Worm (Caenorhabditis elegans): ENCODE results near the gene srw-115.
"Not testable (repeated sequence)": the region's sequence is repeated elsewhere in the genome, so short reads cannot be mapped to it uniquely, and the experiment has no call there.

Gene srw-115

DNA sequence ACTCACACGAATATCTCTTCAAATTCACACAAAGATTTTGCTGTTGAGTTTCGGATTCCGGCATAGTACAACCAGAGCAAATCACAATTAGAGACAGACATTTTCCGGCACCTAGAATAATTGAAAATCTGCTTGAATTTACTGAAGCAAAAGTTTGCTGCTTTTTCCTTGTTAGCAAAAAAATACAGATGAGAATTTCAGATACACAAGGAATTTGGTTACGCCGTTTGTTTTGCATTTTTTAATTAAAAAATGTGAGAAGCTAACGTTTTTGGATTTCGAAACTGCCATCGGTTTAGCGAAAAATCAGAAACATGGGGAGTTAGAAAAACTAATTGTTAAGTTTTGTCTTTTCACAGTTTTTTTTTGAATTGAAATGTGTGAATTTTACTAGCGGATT lies 13.7 kb downstream of the srw-115 start, which contains the start of gene srw-118:
Gene srw-118, minus strand, starts transcription at position 101 of the 400 bp plus-strand sequence.
- TF ChIP-seq pag-3 (tag; optimal IDR thresholded peaks at IDR 0.05; ENCODE audit: borderline replicate concordance) = no peak
- TF ChIP-seq eyg-1 (tag; optimal IDR thresholded peaks at IDR 0.05) = no peak
- no peak for TF ChIP-seq ceh-31 (tag; optimal IDR thresholded peaks at IDR 0.05)
- TF ChIP-seq hlh-8 (tag; optimal IDR thresholded peaks at IDR 0.05) = no peak
- no peak for TF ChIP-seq hlh-15 (tag; optimal IDR thresholded peaks at IDR 0.05)

- no peak for TF ChIP-seq ceh-6 (GFP tag; optimal IDR thresholded peaks at IDR 0.05)
- no peak for TF ChIP-seq nfya-1 (tag; optimal IDR thresholded peaks at IDR 0.05)
- no peak for TF ChIP-seq lim-6 (tag; optimal IDR thresholded peaks at IDR 0.05)
- no peak for TF ChIP-seq syd-9 (tag; optimal IDR thresholded peaks at IDR 0.05)
- TF ChIP-seq unc-42 (tag; optimal IDR thresholded peaks at IDR 0.05) = no peak
- no peak for TF ChIP-seq elt-2 (tag; optimal IDR thresholded peaks at IDR 0.05)
Measured at ce11 chrV:2976287-2976686, 17.4 kb downstream of the srw-115 start, which contains the start of gene srw-124. srw-124 (plus strand) TSS chrV:2976587.

- TF ChIP-seq nhr-232, dve-1, pha-4 (tag; optimal IDR thresholded peaks at IDR 0.05): not testable (repeated sequence)
Measured at ce11 chrV:2975285-2975684, 18.4 kb downstream of the srw-115 start, which contains the start of gene srw-123. srw-123 (minus strand) TSS chrV:2975385.

- no peak for TF ChIP-seq ref-2 (tag; optimal IDR thresholded peaks at IDR 0.05)
- TF ChIP-seq pha-2 (tag; optimal IDR thresholded peaks at IDR 0.05) = no peak
- no peak for TF ChIP-seq ceh-34 (tag; optimal IDR thresholded peaks at IDR 0.05)
- no peak for TF ChIP-seq hlh-13 (GFP tag; optimal IDR thresholded peaks at IDR 0.05)
- no peak for TF ChIP-seq lin-11 (tag; optimal IDR thresholded peaks at IDR 0.05)
- TF ChIP-seq ceh-14 (tag; optimal IDR thresholded peaks at IDR 0.05) = no peak
Measured at ce11 chrV:2971307-2971999, 22.3 kb downstream of the srw-115 start, which contains the start of gene srw-129. srw-129 (plus strand) TSS chrV:2971949.

DNA sequence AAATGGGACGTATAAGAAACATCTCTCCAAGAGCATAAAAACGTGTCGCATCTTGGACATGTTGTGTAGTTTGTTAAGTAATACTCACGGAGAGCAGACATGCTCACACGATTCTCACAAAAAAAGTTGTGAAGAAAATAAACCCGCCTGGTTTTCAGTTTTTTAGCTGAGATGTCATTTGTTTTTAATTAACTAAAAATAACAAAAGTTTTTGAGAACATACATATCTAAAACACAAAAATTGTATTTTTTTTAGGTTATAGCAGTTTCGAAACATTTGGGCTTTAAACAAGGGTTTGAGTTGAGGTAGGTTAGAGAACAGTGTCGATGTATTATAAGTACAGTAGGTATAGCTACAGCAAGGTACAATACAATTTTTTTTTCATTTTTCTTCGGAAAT lies 28.9 kb downstream of the srw-115 start, which contains the start of gene srh-88:
Gene srh-88, minus strand, starts transcription at position 101 of the 400 bp plus-strand sequence.
- TF ChIP-seq ets-4 (tag; optimal IDR thresholded peaks at IDR 0.05) (no peak), pat-9 (tag; optimal IDR thresholded peaks at IDR 0.05) (no peak), madf-2 (tag; optimal IDR thresholded peaks at IDR 0.05) (no peak), unc-86 (tag; optimal IDR thresholded peaks at IDR 0.05) (no peak), ceh-6 (GFP tag; optimal IDR thresholded peaks at IDR 0.05) (no peak), ceh-9 (tag; optimal IDR thresholded peaks at IDR 0.05) (no peak), hlh-15 (tag; optimal IDR thresholded peaks at IDR 0.05) (no peak), hlh-13 (GFP tag; optimal IDR thresholded peaks at IDR 0.05) (no peak), ttx-3 (tag; optimal IDR thresholded peaks at IDR 0.05) (no peak), nhr-232 (tag; optimal IDR thresholded peaks at IDR 0.05) (no peak), rnt-1 (tag; optimal IDR thresholded peaks at IDR 0.05) (no peak), ceh-18 (tag; optimal IDR thresholded peaks at IDR 0.05) (no peak), dve-1 (tag; optimal IDR thresholded peaks at IDR 0.05) (no peak), unc-55 (GFP tag; optimal IDR thresholded peaks at IDR 0.05) (no peak), C38D4.7 (GFP tag; optimal IDR thresholded peaks at IDR 0.05) (no peak), unc-42 (tag; optimal IDR thresholded peaks at IDR 0.05) (no peak)

DNA sequence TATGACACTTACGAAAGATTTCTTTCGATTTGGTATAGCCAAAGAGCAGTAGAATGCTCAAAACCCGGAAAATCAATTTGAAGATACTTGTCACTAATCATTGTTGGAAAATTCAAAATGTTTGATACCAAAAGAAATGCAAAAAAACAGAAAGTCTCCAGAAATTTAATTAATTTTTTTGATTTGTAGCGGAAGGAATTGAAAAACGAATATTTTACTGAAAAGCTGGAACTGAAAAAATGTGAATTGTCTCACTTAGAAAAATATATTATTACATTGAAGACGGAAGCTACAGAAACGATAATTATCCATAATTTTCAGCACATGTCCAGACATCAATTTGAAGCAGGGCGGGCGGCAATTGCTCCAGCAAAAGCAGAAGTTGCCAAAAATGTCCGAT lies 30.8 kb downstream of the srw-115 start, which contains the start of gene srw-138:
Gene srw-138, minus strand, starts transcription at position 101 of the 400 bp plus-strand sequence.
- TF ChIP-seq Y22D7AL.16 (tag; optimal IDR thresholded peaks at IDR 0.05) (no peak), ceh-14 (tag; optimal IDR thresholded peaks at IDR 0.05) (no peak), ceh-45 (GFP tag; IDR thresholded peaks at IDR 0.05) (no peak), fkh-10 (GFP tag; optimal IDR thresholded peaks at IDR 0.05) (no peak), ref-2 (tag; optimal IDR thresholded peaks at IDR 0.05) (no peak), hlh-30 (tag; optimal IDR thresholded peaks at IDR 0.05; ENCODE audit: insufficient read depth) (no peak), fkh-6 (tag; optimal IDR thresholded peaks at IDR 0.05) (no peak), unc-3 (GFP tag; conservative IDR thresholded peaks at IDR 0.05) (no peak), unc-3 (tag; optimal IDR thresholded peaks at IDR 0.05) (no peak), gmeb-2 (tag; optimal IDR thresholded peaks at IDR 0.05) (no peak), F13H6.1 (tag; optimal IDR thresholded peaks at IDR 0.05) (no peak), eyg-1 (tag; optimal IDR thresholded peaks at IDR 0.05) (no peak), ztf-16 (tag; optimal IDR thresholded peaks at IDR 0.05) (no peak)

All from whole organism, late embryonic.